Fruit fly (Drosophila melanogaster) whole organism, embryonic: ENCODE data around the gene CG4914.

ENCODE experiments used
- Asciz ChIP-seq: fragments of 200-800 bp; sonication (Bioruptor generic); optimal IDR thresholded peaks from 2 replicates; lab custom pipeline; 2017; ENCODE audit warnings: missing biosample characterization, mild to moderate bottlenecking, missing genetic modification characterization, missing genetic modification reagents
- Atf6 ChIP-seq: fragments of 200-800 bp; sonication (Bioruptor generic); IDR thresholded peaks from 2 replicates; pipeline ENCODE4 v1.3.6; 2022; ENCODE audit warnings: missing biosample characterization, missing genetic modification characterization
- Bgb ChIP-seq: fragments of 200-800 bp; sonication (Bioruptor generic); IDR thresholded peaks from 2 replicates; pipeline ENCODE4 v1.3.6; 2022; ENCODE audit warnings: missing biosample characterization, missing genetic modification characterization; ENCODE audit not compliant: partially characterized antibody
- C15 ChIP-seq: fragments of 200-800 bp; sonication (Bioruptor generic); IDR thresholded peaks from 3 replicates; pipeline ENCODE4 v1.3.6; 2022; ENCODE audit warnings: missing biosample characterization, missing genetic modification characterization
- CG10267 ChIP-seq: fragments of 200-800 bp; sonication (Bioruptor generic); optimal IDR thresholded peaks from 2 replicates; lab custom pipeline; 2018; ENCODE audit warnings: missing biosample characterization, mild to moderate bottlenecking, missing genetic modification characterization, moderate library complexity
- CG10431 ChIP-seq: fragments of 200-800 bp; sonication (Bioruptor generic); optimal IDR thresholded peaks from 3 replicates; lab custom pipeline; 2018; ENCODE audit warnings: missing biosample characterization, mild to moderate bottlenecking, missing genetic modification characterization
- CG10462 ChIP-seq: fragments of 200-800 bp; sonication (Bioruptor generic); optimal IDR thresholded peaks from 2 replicates; lab custom pipeline; 2016; ENCODE audit warnings: missing biosample characterization, missing genetic modification characterization
- CG11696 ChIP-seq: fragments of 200-800 bp; sonication (Bioruptor generic); IDR thresholded peaks from 2 replicates; pipeline ENCODE4 v1.3.6; 2022; ENCODE audit warnings: missing biosample characterization, missing genetic modification characterization
- CG12659 ChIP-seq: fragments of 200-800 bp; sonication (Bioruptor generic); optimal IDR thresholded peaks from 3 replicates; lab custom pipeline; 2017; ENCODE audit warnings: mild to moderate bottlenecking, missing biosample characterization, missing genetic modification reagents, missing genetic modification characterization
- CG13123 ChIP-seq: fragments of 200-800 bp; sonication (Bioruptor generic); optimal IDR thresholded peaks from 2 replicates; lab custom pipeline; 2016; ENCODE audit warnings: missing biosample characterization, missing genetic modification characterization
- CG13624 ChIP-seq: fragments of 200-800 bp; sonication (Bioruptor generic); optimal IDR thresholded peaks from 2 replicates; lab custom pipeline; 2016; ENCODE audit warnings: missing biosample characterization, missing genetic modification characterization
- CG14710 ChIP-seq: fragments of 200-800 bp; sonication (Bioruptor generic); optimal IDR thresholded peaks from 3 replicates; lab custom pipeline; 2019; ENCODE audit warnings: missing biosample characterization, mild to moderate bottlenecking, missing genetic modification characterization, moderate library complexity
- CG15601 ChIP-seq: fragments of 200-800 bp; sonication (Bioruptor generic); optimal IDR thresholded peaks from 3 replicates; lab custom pipeline; 2019; ENCODE audit warnings: missing biosample characterization, mild to moderate bottlenecking, missing genetic modification characterization, moderate library complexity
- CG15696 ChIP-seq: fragments of 200-800 bp; sonication (Bioruptor generic); optimal IDR thresholded peaks from 2 replicates; lab custom pipeline; 2019; ENCODE audit warnings: missing biosample characterization, mild to moderate bottlenecking, missing genetic modification characterization, moderate library complexity
- CG17328 ChIP-seq: fragments of 200-800 bp; sonication (Bioruptor generic); IDR thresholded peaks from 2 replicates; pipeline ENCODE4 v1.3.6; 2022; ENCODE audit warnings: missing biosample characterization, missing genetic modification characterization
- CG17802 ChIP-seq: fragments of 200-800 bp; sonication (Bioruptor generic); optimal IDR thresholded peaks from 2 replicates; lab custom pipeline; 2018; ENCODE audit warnings: missing biosample characterization, mild to moderate bottlenecking, missing genetic modification characterization, moderate library complexity
- CG30020 ChIP-seq: fragments of 200-800 bp; optimal IDR thresholded peaks from 2 replicates; lab custom pipeline; 2019; ENCODE audit warnings: missing biosample characterization, mild to moderate bottlenecking, missing genetic modification characterization, moderate library complexity
- CG3065 ChIP-seq: fragments of 200-800 bp; sonication (Bioruptor generic); optimal IDR thresholded peaks from 2 replicates; lab custom pipeline; 2016; ENCODE audit warnings: missing biosample characterization, missing genetic modification characterization
- CG31388 ChIP-seq: fragments of 200-800 bp; sonication (Bioruptor generic); optimal IDR thresholded peaks from 2 replicates; lab custom pipeline; 2016; ENCODE audit warnings: missing biosample characterization, missing genetic modification characterization
- CG32767 ChIP-seq: fragments of 200-800 bp; sonication (Bioruptor generic); IDR thresholded peaks from 2 replicates; pipeline ENCODE4 v1.3.6; 2022; ENCODE audit warnings: missing biosample characterization, missing genetic modification characterization
- CG32772 ChIP-seq: fragments of 200-800 bp; sonication (Bioruptor generic); IDR thresholded peaks from 2 replicates; pipeline ENCODE4 v1.3.6; 2022; ENCODE audit warnings: missing biosample characterization, missing genetic modification characterization
- CG3281 ChIP-seq: fragments of 200-800 bp; sonication (Bioruptor generic); optimal IDR thresholded peaks from 3 replicates; lab custom pipeline; 2017; ENCODE audit warnings: missing biosample characterization, mild to moderate bottlenecking, missing genetic modification characterization
- CG6254 ChIP-seq: fragments of 200-800 bp; sonication (Bioruptor generic); optimal IDR thresholded peaks from 3 replicates; lab custom pipeline; 2017; ENCODE audit warnings: mild to moderate bottlenecking, missing biosample characterization, missing genetic modification reagents, missing genetic modification characterization
- CG9215 ChIP-seq: fragments of 200-800 bp; sonication (Bioruptor generic); IDR thresholded peaks from 2 replicates; pipeline ENCODE4 v1.3.6; 2022; ENCODE audit warnings: missing biosample characterization, missing genetic modification characterization
- CG9817 ChIP-seq: fragments of 200-800 bp; sonication (Bioruptor generic); optimal IDR thresholded peaks from 2 replicates; lab custom pipeline; 2018; ENCODE audit warnings: missing biosample characterization, mild to moderate bottlenecking, missing genetic modification characterization, moderate library complexity
- Dll ChIP-seq: fragments of 200-800 bp; sonication (Bioruptor generic); IDR thresholded peaks from 4 replicates; pipeline ENCODE4 v1.3.6; 2022; ENCODE audit warnings: missing biosample characterization, missing genetic modification characterization; ENCODE audit not compliant: partially characterized antibody
- GATAe ChIP-seq: fragments of 200-800 bp; sonication (Bioruptor generic); conservative IDR thresholded peaks from 2 replicates; pipeline ENCODE4 v1.3.6; 2022; ENCODE audit warnings: missing biosample characterization, missing genetic modification characterization
- H15 ChIP-seq: fragments of 200-800 bp; sonication (Bioruptor generic); IDR thresholded peaks from 3 replicates; pipeline ENCODE4 v1.3.6; 2022; ENCODE audit warnings: missing biosample characterization, missing genetic modification characterization
- H2.0 ChIP-seq: fragments of 200-800 bp; sonication (Bioruptor generic); IDR thresholded peaks from 2 replicates; pipeline ENCODE4 v1.3.6; 2022; ENCODE audit warnings: missing biosample characterization, missing genetic modification characterization
- HHEX ChIP-seq: fragments of 200-800 bp; sonication (Bioruptor generic); optimal IDR thresholded peaks from 3 replicates; lab custom pipeline; 2017; ENCODE audit warnings: missing biosample characterization, mild to moderate bottlenecking, missing genetic modification characterization, missing genetic modification reagents
- HLH4C ChIP-seq: fragments of 200-800 bp; sonication (Bioruptor generic); IDR thresholded peaks from 3 replicates; pipeline ENCODE4 v1.3.6; 2022; ENCODE audit warnings: missing biosample characterization, missing genetic modification characterization; ENCODE audit not compliant: partially characterized antibody
- Mad ChIP-seq: fragments of 200-800 bp; sonication (Bioruptor generic); optimal IDR thresholded peaks from 2 replicates; lab custom pipeline; 2016; ENCODE audit warnings: missing biosample characterization, missing genetic modification characterization
- NK7.1 ChIP-seq: fragments of 200-800 bp; sonication (Bioruptor generic); optimal IDR thresholded peaks from 3 replicates; lab custom pipeline; 2016; ENCODE audit warnings: missing biosample characterization, missing genetic modification characterization
- NfI ChIP-seq: fragments of 200-800 bp; sonication (Bioruptor generic); optimal IDR thresholded peaks from 3 replicates; lab custom pipeline; 2018; ENCODE audit warnings: missing biosample characterization, mild to moderate bottlenecking, missing genetic modification characterization, moderate library complexity
- Pdp1 ChIP-seq, 2 experiments: fragments of 200-800 bp; sonication (Bioruptor generic); optimal IDR thresholded peaks; 3 replicates each; lab custom pipeline; 2016; ENCODE audit warnings: missing biosample characterization in 2 of 2, missing genetic modification characterization in 2 of 2, mild to moderate bottlenecking in 1 of 2, moderate library complexity in 1 of 2
- Side ChIP-seq: fragments of 200-800 bp; sonication (Bioruptor generic); optimal IDR thresholded peaks from 2 replicates; lab custom pipeline; 2016; ENCODE audit warnings: missing biosample characterization, missing genetic modification characterization
- Tbp ChIP-seq: fragments of >200 bp; optimal IDR thresholded peaks from 2 replicates; lab custom pipeline; 2018; ENCODE audit warnings: missing biosample characterization, missing genetic modification characterization
- aop ChIP-seq: fragments of 200-800 bp; sonication (Bioruptor generic); IDR thresholded peaks from 2 replicates; pipeline ENCODE4 v1.3.6; 2022; ENCODE audit warnings: missing biosample characterization, missing genetic modification characterization
- ase ChIP-seq: fragments of 200-800 bp; sonication (Bioruptor generic); IDR thresholded peaks from 3 replicates; pipeline ENCODE4 v1.3.6; 2022; ENCODE audit warnings: missing biosample characterization, missing genetic modification characterization
- cwo ChIP-seq: fragments of 200-800 bp; sonication (Bioruptor generic); optimal IDR thresholded peaks from 3 replicates; lab custom pipeline; 2017; ENCODE audit warnings: missing biosample characterization, missing genetic modification characterization, mild to moderate bottlenecking, moderate library complexity, missing genetic modification reagents
- gem ChIP-seq: fragments of 200-800 bp; sonication (Bioruptor generic); optimal IDR thresholded peaks from 2 replicates; lab custom pipeline; 2019; ENCODE audit warnings: missing biosample characterization, mild to moderate bottlenecking, missing genetic modification characterization, moderate library complexity
- seq ChIP-seq: fragments of 200-800 bp; sonication (Bioruptor generic); IDR thresholded peaks from 2 replicates; pipeline ENCODE4 v1.3.6; 2022; ENCODE audit warnings: missing biosample characterization, missing genetic modification characterization
- sisA ChIP-seq: fragments of 200-800 bp; sonication (Bioruptor generic); IDR thresholded peaks from 2 replicates; pipeline ENCODE4 v1.3.6; 2022; ENCODE audit warnings: missing biosample characterization, missing genetic modification characterization
- sna ChIP-seq: fragments of 200-800 bp; sonication (Bioruptor generic); IDR thresholded peaks from 2 replicates; pipeline ENCODE4 v1.3.6; 2022; ENCODE audit warnings: missing biosample characterization, missing genetic modification characterization; ENCODE audit not compliant: partially characterized antibody
- sob ChIP-seq: fragments of 200-800 bp; sonication (Bioruptor generic); IDR thresholded peaks from 2 replicates; pipeline ENCODE4 v1.3.6; 2022; ENCODE audit warnings: missing biosample characterization, missing genetic modification characterization
- ssp ChIP-seq: fragments of 200-800 bp; sonication (Bioruptor generic); IDR thresholded peaks from 2 replicates; pipeline ENCODE4 v1.3.6; 2022; ENCODE audit warnings: missing biosample characterization, missing genetic modification characterization
- toy ChIP-seq: fragments of 200-800 bp; sonication (Bioruptor generic); IDR thresholded peaks from 2 replicates; pipeline ENCODE4 v1.3.6; 2022; ENCODE audit warnings: missing biosample characterization, missing genetic modification characterization
- usp ChIP-seq: fragments of >200 bp; optimal IDR thresholded peaks from 2 replicates; lab custom pipeline; 2017; ENCODE audit warnings: missing biosample characterization, missing genetic modification characterization
- zen2 ChIP-seq: fragments of 200-800 bp; sonication (Bioruptor generic); IDR thresholded peaks from 3 replicates; pipeline ENCODE4 v1.3.6; 2022; ENCODE audit warnings: missing biosample characterization, missing genetic modification characterization; ENCODE audit not compliant: partially characterized antibody

CG4914 gene

dm6 chr3L:14661567-14662258 lies 16.2 kb downstream of the CG4914 start (continued):
- TF ChIP-seq zen2 (GFP tag; lab: Robert Waterston, UW) (no peak), HLH4C (GFP tag; lab: Robert Waterston, UW) (no peak), CG32767 (GFP tag; lab: Robert Waterston, UW) (peak; percentile 75; the same call in 1 of the 2 replicates), CG31388 (GFP tag; lab: Kevin White, UChicago) (peak; percentile 18), Dll (GFP tag; lab: Robert Waterston, UW) (no peak), CG15601 (peak; percentile 79), ase (GFP tag; lab: Robert Waterston, UW) (peak; percentile 74; the same call in 2 of the 3 replicates), Asciz (GFP tag; lab: Kevin White, UChicago) (peak; percentile 6), CG3065 (GFP tag; lab: Kevin White, UChicago) (no peak), aop (GFP tag; lab: Robert Waterston, UW) (no peak), GATAe (GFP tag; lab: Robert Waterston, UW) (0 out of 2 replicates have a peak, but pooled peaks have one; percentile 43), H15 (GFP tag; lab: Robert Waterston, UW) (peak; percentile 81), CG32772 (GFP tag; lab: Robert Waterston, UW) (peak; percentile 79), HHEX (peak; percentile 73), CG13624 (peak; percentile 72), CG10267 (peak; percentile 75), NK7.1 (GFP tag; lab: Kevin White, UChicago) (peak; percentile 76), Pdp1 (GFP tag; optimal IDR thresholded peaks at IDR 0.05; lab: Kevin White, UChicago) (peak; percentile 66 to 73), gem (tag; lab: Kevin White, UChicago) (peak; percentile 89), Bgb (no peak), CG17802 (tag; lab: Kevin White, UChicago) (peak; percentile 15), NfI (GFP tag; lab: Kevin White, UChicago) (peak; percentile 76), sna (GFP tag; lab: Robert Waterston, UW) (no peak), CG13123 (peak; percentile 17), CG3281 (GFP tag; lab: Kevin White, UChicago) (peak; percentile 69), CG30020 (no peak), seq (GFP tag; lab: Robert Waterston, UW) (peak; percentile 89), Tbp (GFP tag; lab: Kevin White, UChicago) (no peak), CG12659 (GFP tag; lab: Kevin White, UChicago) (peak; percentile 81), CG14710 (tag; lab: Kevin White, UChicago) (peak; percentile 72), CG6254 (GFP tag; lab: Kevin White, UChicago) (peak; percentile 21), Mad (GFP tag; lab: Kevin White, UChicago) (peak; percentile 62), CG15696 (tag; lab: Kevin White, UChicago) (peak; percentile 45), toy (GFP tag; lab: Robert Waterston, UW) (peak; percentile 56; the same call in 1 of the 2 replicates), ssp (peak; percentile 73), cwo (GFP tag; lab: Kevin White, UChicago) (peak; percentile 79), C15 (GFP tag; lab: Robert Waterston, UW) (no peak; the same call in 2 of the 3 replicates), sisA (GFP tag; lab: Robert Waterston, UW) (peak; percentile 86), CG10462 (GFP tag; lab: Kevin White, UChicago) (peak; percentile 69), CG9215 (peak; percentile 60), CG17328 (peak; percentile 86), Atf6 (GFP tag; lab: Robert Waterston, UW) (peak; percentile 87), CG9817 (peak; percentile 73), CG11696 (GFP tag; lab: Robert Waterston, UW) (peak; percentile 76), Side (GFP tag; lab: Kevin White, UChicago) (peak; percentile 78), H2.0 (GFP tag; lab: Robert Waterston, UW) (peak; percentile 82), sob (GFP tag; lab: Robert Waterston, UW) (peak; percentile 86), usp (no peak), CG10431 (peak; percentile 48)
